Worm (Caenorhabditis elegans): Measurements from ENCODE around the gene F57G8.7.

Gene F57G8.7

ce11 chrV:16351757-16352156, 22.8 kb downstream of the F57G8.7 start:
- TF ChIP-seq gmeb-1 (tag; optimal IDR thresholded peaks at IDR 0.05) (no peak), snpc-4 (tag; optimal IDR thresholded peaks at IDR 0.05) (peak; percentile 88)

- TF ChIP-seq ceh-82 (tag; optimal IDR thresholded peaks at IDR 0.05) (no peak), gmeb-1 (tag; optimal IDR thresholded peaks at IDR 0.05) (peak; percentile 2), C34F6.9 (tag; optimal IDR thresholded peaks at IDR 0.05) (peak; percentile 59), unc-55 (GFP tag; optimal IDR thresholded peaks at IDR 0.05) (peak; percentile 45), skn-1 (tag; optimal IDR thresholded peaks at IDR 0.05) (peak; percentile 34), dmd-4 (tag; optimal IDR thresholded peaks at IDR 0.05) (no peak), aly-2 (tag; optimal IDR thresholded peaks at IDR 0.05) (no peak), snpc-4 (tag; optimal IDR thresholded peaks at IDR 0.05) (peak; percentile 57), nhr-6 (tag; optimal IDR thresholded peaks at IDR 0.05) (no peak), nhr-129 (tag; optimal IDR thresholded peaks at IDR 0.05) (peak; percentile 68), ztf-1 (GFP tag; conservative IDR thresholded peaks at IDR 0.05) (no peak), F13H6.1 (tag; optimal IDR thresholded peaks at IDR 0.05) (peak; percentile 56), sma-9 (GFP tag; optimal IDR thresholded peaks at IDR 0.05) (peak; percentile 70), sma-9 (tag; optimal IDR thresholded peaks at IDR 0.05) (no peak), lsy-2 (tag; optimal IDR thresholded peaks at IDR 0.05) (peak in 1 of 2 experiments; percentile 55), nhr-21 (tag; optimal IDR thresholded peaks at IDR 0.05) (no peak), mdl-1 (tag; optimal IDR thresholded peaks at IDR 0.05) (peak in 1 of 2 experiments; percentile 64)
Measured at ce11 chrV:16352282-16352681, 23.3 kb downstream of the F57G8.7 start.

ce11 chrV:16354675-16355074, 25.7 kb downstream of the F57G8.7 start:
- TF ChIP-seq elt-1 (tag; optimal IDR thresholded peaks at IDR 0.05), result no peak
- TF ChIP-seq nhr-129 (tag; optimal IDR thresholded peaks at IDR 0.05), result peak; percentile 3

- TF ChIP-seq nhr-23 (tag; optimal IDR thresholded peaks at IDR 0.05), result no peak
- peak; percentile 74 for TF ChIP-seq nhr-6 (tag; optimal IDR thresholded peaks at IDR 0.05)
- peak; percentile 75 for TF ChIP-seq sem-4 (tag; optimal IDR thresholded peaks at IDR 0.05)
- no peak for TF ChIP-seq nhr-12 (tag; optimal IDR thresholded peaks at IDR 0.05)
- TF ChIP-seq ztf-11 (tag; optimal IDR thresholded peaks at IDR 0.05), result no peak
- no peak for TF ChIP-seq elt-3 (tag; optimal IDR thresholded peaks at IDR 0.05)
- no peak for TF ChIP-seq peb-1 (tag; optimal IDR thresholded peaks at IDR 0.05)
- peak; percentile 80 for TF ChIP-seq egl-27 (tag; optimal IDR thresholded peaks at IDR 0.05)
- peak; percentile 54 for TF ChIP-seq ama-1 (optimal IDR thresholded peaks at IDR 0.05)
- TF ChIP-seq unc-55 (GFP tag; optimal IDR thresholded peaks at IDR 0.05), result peak; percentile 78
- peak; percentile 92 for TF ChIP-seq lin-11 (tag; optimal IDR thresholded peaks at IDR 0.05)
- no peak for TF ChIP-seq nhr-10 (tag; optimal IDR thresholded peaks at IDR 0.05)
- TF ChIP-seq fos-1 (tag; optimal IDR thresholded peaks at IDR 0.05), result peak; percentile 87
- TF ChIP-seq alr-1 (tag; optimal IDR thresholded peaks at IDR 0.05), result no peak
- TF ChIP-seq nhr-11 (tag; optimal IDR thresholded peaks at IDR 0.05), result no peak
- peak; percentile 92 for TF ChIP-seq sma-9 (GFP tag; optimal IDR thresholded peaks at IDR 0.05)
- no peak for TF ChIP-seq sma-9 (tag; optimal IDR thresholded peaks at IDR 0.05)
- peak; percentile 87 for TF ChIP-seq sma-3 (GFP tag; optimal IDR thresholded peaks at IDR 0.05)
- peak; percentile 95 for TF ChIP-seq C34F6.9 (tag; optimal IDR thresholded peaks at IDR 0.05)
- TF ChIP-seq snpc-4 (tag; optimal IDR thresholded peaks at IDR 0.05), result peak; percentile 80
- peak; percentile 89 for TF ChIP-seq nhr-21 (tag; optimal IDR thresholded peaks at IDR 0.05)
- no peak for TF ChIP-seq dmd-4 (tag; optimal IDR thresholded peaks at IDR 0.05)
- peak; percentile 81 for TF ChIP-seq nhr-25 (tag; optimal IDR thresholded peaks at IDR 0.05)
- peak; percentile 79 for TF ChIP-seq blmp-1 (tag; optimal IDR thresholded peaks at IDR 0.05; ENCODE audit: insufficient read depth)
- no peak for TF ChIP-seq elt-1 (tag; optimal IDR thresholded peaks at IDR 0.05)
- no peak for TF ChIP-seq nhr-77 (tag; optimal IDR thresholded peaks at IDR 0.05)
- no peak for TF ChIP-seq ceh-82 (tag; optimal IDR thresholded peaks at IDR 0.05)
- no peak for TF ChIP-seq nhr-237 (tag; optimal IDR thresholded peaks at IDR 0.05)
- peak; percentile 79 for TF ChIP-seq lin-13 (GFP tag; optimal IDR thresholded peaks at IDR 0.05)
- peak; percentile 67 for TF ChIP-seq ceh-16 (tag; optimal IDR thresholded peaks at IDR 0.05)
- no peak for TF ChIP-seq unc-62 (GFP tag; optimal IDR thresholded peaks at IDR 0.05)
- TF ChIP-seq Y55F3AM.14 (GFP tag; optimal IDR thresholded peaks at IDR 0.05), result peak; percentile 89
- TF ChIP-seq nhr-129 (tag; optimal IDR thresholded peaks at IDR 0.05), result peak; percentile 94
- TF ChIP-seq lin-39 (tag; optimal IDR thresholded peaks at IDR 0.05), result no peak
- TF ChIP-seq ztf-4 (tag; optimal IDR thresholded peaks at IDR 0.05), result peak; percentile 57
- TF ChIP-seq R02D3.7 (tag; optimal IDR thresholded peaks at IDR 0.05), result no peak
- TF ChIP-seq lsy-2 (tag; optimal IDR thresholded peaks at IDR 0.05), result peak; percentile 57 to 88
- TF ChIP-seq mbf-1 (tag; optimal IDR thresholded peaks at IDR 0.05), result no peak
- TF ChIP-seq ZK546.5 (tag; optimal IDR thresholded peaks at IDR 0.05), result peak; percentile 30
- TF ChIP-seq ztf-1 (GFP tag; conservative IDR thresholded peaks at IDR 0.05), result no peak
- TF ChIP-seq F13H6.1 (tag; optimal IDR thresholded peaks at IDR 0.05), result peak; percentile 93
- TF ChIP-seq crh-2 (tag; optimal IDR thresholded peaks at IDR 0.05), result peak; percentile 93
- peak; percentile 80 for TF ChIP-seq zag-1 (tag; optimal IDR thresholded peaks at IDR 0.05)
Measured at ce11 chrV:16355941-16356340, 27.0 kb downstream of the F57G8.7 start.

Data from whole organism, L2 larva.